Fruit fly (Drosophila melanogaster): ENCODE results near the gene bru2.

Gene bru2

DNA sequence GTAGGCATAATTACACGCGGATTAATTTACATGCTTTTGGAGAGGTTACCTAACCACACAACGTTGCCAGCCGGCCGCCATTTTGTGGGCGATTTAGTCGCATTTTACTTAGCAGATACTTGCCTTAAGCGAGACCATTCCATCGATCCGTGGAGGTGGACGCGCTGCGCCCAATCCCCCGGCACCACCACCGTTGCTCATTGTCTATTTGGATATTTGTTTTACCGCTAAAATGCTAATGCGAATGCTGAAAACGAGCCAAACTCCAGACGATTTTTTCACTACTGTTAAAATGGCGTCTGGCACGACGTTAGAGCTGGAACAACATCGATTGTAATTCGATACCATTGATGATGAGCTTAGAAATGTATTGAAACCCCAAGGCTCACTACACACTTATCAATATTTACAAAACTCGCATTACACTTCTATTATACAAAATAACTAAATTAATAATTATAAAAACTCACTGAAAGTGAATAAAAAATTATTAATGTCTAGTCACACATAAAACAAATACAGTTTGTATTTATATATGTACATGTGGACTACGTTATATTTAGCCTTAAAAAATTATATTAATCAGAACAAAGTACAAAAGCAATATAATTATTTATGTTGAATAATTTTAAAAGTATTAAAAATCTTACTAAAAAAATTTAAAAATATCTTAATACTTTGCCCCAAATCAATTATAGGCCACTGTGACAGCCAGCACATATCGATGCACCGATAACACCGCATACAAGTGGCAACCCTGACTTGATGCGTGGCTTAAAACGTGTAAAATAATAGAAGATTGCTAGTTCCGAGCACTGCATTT lies 89.9 kb downstream of the bru2 start, which contains the start of gene eRF3 (continued):
- TF ChIP-seq CG11723 (GFP tag; optimal IDR thresholded peaks at IDR 0.05) (peak; percentile 51), mirr (GFP tag; optimal IDR thresholded peaks at IDR 0.05) (peak; percentile 9), CG12769 (tag; optimal IDR thresholded peaks at IDR 0.05) (no peak), cwo (GFP tag; optimal IDR thresholded peaks at IDR 0.05) (peak; percentile 57), Pdp1 (GFP tag; optimal IDR thresholded peaks at IDR 0.05) (peak in 1 of 2 experiments; percentile 96), CG32532 (GFP tag; IDR thresholded peaks at IDR 0.05) (peak; percentile 82), eyg (GFP tag; optimal IDR thresholded peaks at IDR 0.05) (no peak), Hmr (GFP tag; optimal IDR thresholded peaks at IDR 0.05) (peak; percentile 72), grn (GFP tag; optimal IDR thresholded peaks at IDR 0.05) (no peak), CG2199 (GFP tag; IDR thresholded peaks at IDR 0.05) (no peak), C15 (GFP tag; IDR thresholded peaks at IDR 0.05) (0 out of 3 replicates have a peak, but pooled peaks have one; percentile 33), E2f1 (GFP tag; IDR thresholded peaks at IDR 0.05) (peak; percentile 80), rib (GFP tag; IDR thresholded peaks at IDR 0.05) (no peak), CG14014 (GFP tag; IDR thresholded peaks at IDR 0.05) (peak; percentile 66), CG7963 (GFP tag; IDR thresholded peaks at IDR 0.05; ENCODE audit: partially characterized antibody) (no peak), lbe (GFP tag; optimal IDR thresholded peaks at IDR 0.05) (peak; percentile 18), CG10543 (GFP tag; optimal IDR thresholded peaks at IDR 0.05) (peak; percentile 70), Ada2b (GFP tag; IDR thresholded peaks at IDR 0.05) (peak; percentile 65), CG11560 (tag; IDR thresholded peaks at IDR 0.05) (0 out of 3 replicates have a peak, but pooled peaks have one; percentile 31), amos (GFP tag; IDR thresholded peaks at IDR 0.05; ENCODE audit: partially characterized antibody) (peak; percentile 48), CG13894 (tag; optimal IDR thresholded peaks at IDR 0.05) (peak; percentile 70), wor (GFP tag; IDR thresholded peaks at IDR 0.05) (peak; percentile 63; the same call in 1 of the 2 replicates), CG13123 (GFP tag; optimal IDR thresholded peaks at IDR 0.05) (peak; percentile 57), Fer1 (GFP tag; optimal IDR thresholded peaks at IDR 0.05) (peak; percentile 36), CG6813 (GFP tag; optimal IDR thresholded peaks at IDR 0.05) (no peak), CG15073 (GFP tag; optimal IDR thresholded peaks at IDR 0.05) (no peak), Usf (GFP tag; optimal IDR thresholded peaks at IDR 0.05) (peak; percentile 51), disco-r (GFP tag; optimal IDR thresholded peaks at IDR 0.05) (no peak), Sry-β (GFP tag; optimal IDR thresholded peaks at IDR 0.05) (no peak), crc (GFP tag; optimal IDR thresholded peaks at IDR 0.05) (no peak), zen (tag; optimal IDR thresholded peaks at IDR 0.05) (peak; percentile 69), ewg (GFP tag; optimal IDR thresholded peaks at IDR 0.05) (peak; percentile 52), ssp (GFP tag; IDR thresholded peaks at IDR 0.05) (peak; percentile 72), so (GFP tag; IDR thresholded peaks at IDR 0.05) (0 out of 3 replicates have a peak, but pooled peaks have one; percentile 36), chif (GFP tag; optimal IDR thresholded peaks at IDR 0.05) (peak in 1 of 2 experiments; percentile 2), klu (GFP tag; IDR thresholded peaks at IDR 0.05) (peak; percentile 64), dati (GFP tag; IDR thresholded peaks at IDR 0.05) (no peak), Six4 (GFP tag; optimal IDR thresholded peaks at IDR 0.05) (peak; percentile 72), zfh2 (GFP tag; optimal IDR thresholded peaks at IDR 0.05) (peak; percentile 30), CG9932 (GFP tag; IDR thresholded peaks at IDR 0.05) (peak; percentile 85), CG9797 (GFP tag; optimal IDR thresholded peaks at IDR 0.05) (no peak), CG17829 (tag; optimal IDR thresholded peaks at IDR 0.05) (peak; percentile 85), gsb-n (tag; optimal IDR thresholded peaks at IDR 0.05) (peak; percentile 71), ftz-f1 (GFP tag; optimal IDR thresholded peaks at IDR 0.05) (no peak), br (optimal IDR thresholded peaks at IDR 0.05) (no peak), Vsx1 (GFP tag; optimal IDR thresholded peaks at IDR 0.05) (peak; percentile 21), sqz (GFP tag; optimal IDR thresholded peaks at IDR 0.05) (peak; percentile 71), CG2202 (tag; optimal IDR thresholded peaks at IDR 0.05) (peak; percentile 31), CG12155 (GFP tag; optimal IDR thresholded peaks at IDR 0.05) (peak; percentile 56)

Measured in whole organism, embryonic.